Fruit fly (Drosophila melanogaster) whole organism, larva: ENCODE measurements around the gene RpS14b.

Experiments used
- noc ChIP-seq: fragments of 200-800 bp; sonication (Bioruptor generic); optimal IDR thresholded peaks from 3 replicates; lab custom pipeline; 2019; ENCODE audit warnings: missing biosample characterization, mild to moderate bottlenecking, missing genetic modification characterization, moderate library complexity

RpS14b gene

dm6 chrX:7934679-7935078, at the start of gene RpS14b:
Gene RpS14b (plus strand): TSS chrX:7934898.
- TF ChIP-seq noc (tag; lab: Kevin White, UChicago): peak; percentile 44

dm6 chrX:7888386-7889024, 46.2 kb upstream of the RpS14b start, which contains the start of gene Acat1:
Gene Acat1 (minus strand): TSS chrX:7888785.
- TF ChIP-seq noc (tag; lab: Kevin White, UChicago): peak; percentile 71

- TF ChIP-seq noc (tag; lab: Kevin White, UChicago): no peak
These were observed 42.8 kb upstream of the RpS14b start, which contains the start of gene Nek2 for dm6 chrX:7891596-7892538. Gene Nek2 (minus strand): TSS chrX:7891646.

dm6 chrX:7892539-7892899, 42.2 kb upstream of the RpS14b start:
- TF ChIP-seq noc (tag; lab: Kevin White, UChicago): peak; percentile 3

dm6 chrX:7893411-7894122, 41.1 kb upstream of the RpS14b start, which contains the start of the genes CG45089, ND-MNLL and p115:
Gene CG45089 (minus strand): TSS chrX:7893798.
Gene ND-MNLL (minus strand): TSS chrX:7893798.
Gene p115 (plus strand): TSS chrX:7894031.
- peak; percentile 55 for TF ChIP-seq noc (tag; lab: Kevin White, UChicago)

- no peak for TF ChIP-seq noc (tag; lab: Kevin White, UChicago)
These were observed 34.0 kb upstream of the RpS14b start for dm6 chrX:7900659-7901058.

- peak; percentile 17 for TF ChIP-seq noc (tag; lab: Kevin White, UChicago)
These were observed 33.3 kb upstream of the RpS14b start, which contains the start of the genes RpS6 and bys for dm6 chrX:7901153-7902038. Gene RpS6 (minus strand): TSS chrX:7901331. Gene bys (plus strand): TSS chrX:7901880.

dm6 chrX:7908239-7909068, 26.2 kb upstream of the RpS14b start, which contains the start of the genes dpr14 and spidey:
Gene dpr14 (minus strand): TSS chrX:7908286.
Gene spidey (plus strand): TSS chrX:7908931.
- peak; percentile 95 for TF ChIP-seq noc (tag; lab: Kevin White, UChicago)

- no peak for TF ChIP-seq noc (tag; lab: Kevin White, UChicago)
These were observed 25.7 kb upstream of the RpS14b start for dm6 chrX:7909069-7909389.

dm6 chrX:7909482-7909881, 25.2 kb upstream of the RpS14b start:
- TF ChIP-seq noc (tag; lab: Kevin White, UChicago): no peak

- TF ChIP-seq noc (tag; lab: Kevin White, UChicago): no peak
These were observed 22.6 kb upstream of the RpS14b start, which contains the start of gene snz for dm6 chrX:7911983-7912630. Gene snz (plus strand): TSS chrX:7912089.

- TF ChIP-seq noc (tag; lab: Kevin White, UChicago): no peak
These were observed 14.5 kb upstream of the RpS14b start, which contains the start of the genes hdm and Ykt6 for dm6 chrX:7920081-7920688. Gene hdm (minus strand): TSS chrX:7920131. Gene Ykt6 (plus strand): TSS chrX:7920409.
